Fruit fly (Drosophila melanogaster) whole organism, embryonic: ENCODE measurements around the gene mTerf3.
A peak's percentile ranks its signal among the peaks of the same experiment; 100 is the strongest.

Source experiments
- Blimp-1 ChIP-seq: fragments of 200-800 bp; sonication (Bioruptor generic); optimal IDR thresholded peaks from 3 replicates; lab custom pipeline; 2018; ENCODE audit warnings: missing biosample characterization, missing genetic modification characterization, mild to moderate bottlenecking, moderate library complexity, missing genetic modification reagents
- CG10366 ChIP-seq: fragments of 200-800 bp; sonication (Bioruptor generic); IDR thresholded peaks from 2 replicates; pipeline ENCODE4 v1.3.6; 2022; ENCODE audit warnings: missing biosample characterization, missing genetic modification characterization
- CG10979 ChIP-seq: fragments of 200-800 bp; sonication (Bioruptor generic); optimal IDR thresholded peaks from 2 replicates; lab custom pipeline; 2018; ENCODE audit warnings: missing biosample characterization, mild to moderate bottlenecking, missing genetic modification characterization, moderate library complexity
- CG12391 ChIP-seq: fragments of 200-800 bp; sonication (Bioruptor generic); optimal IDR thresholded peaks from 3 replicates; lab custom pipeline; 2018; ENCODE audit warnings: missing biosample characterization, mild to moderate bottlenecking, missing genetic modification characterization, moderate library complexity
- CG14710 ChIP-seq: fragments of 200-800 bp; sonication (Bioruptor generic); optimal IDR thresholded peaks from 3 replicates; lab custom pipeline; 2019; ENCODE audit warnings: missing biosample characterization, mild to moderate bottlenecking, missing genetic modification characterization, moderate library complexity
- CG16863 ChIP-seq: fragments of 200-800 bp; sonication (Bioruptor generic); optimal IDR thresholded peaks from 3 replicates; lab custom pipeline; 2016; ENCODE audit warnings: missing biosample characterization, missing genetic modification characterization
- CG17912 ChIP-seq: fragments of 200-800 bp; sonication (Bioruptor generic); optimal IDR thresholded peaks from 2 replicates; lab custom pipeline; 2018; ENCODE audit warnings: missing biosample characterization, mild to moderate bottlenecking, missing genetic modification characterization
- CG30020 ChIP-seq: fragments of 200-800 bp; optimal IDR thresholded peaks from 2 replicates; lab custom pipeline; 2019; ENCODE audit warnings: missing biosample characterization, mild to moderate bottlenecking, missing genetic modification characterization, moderate library complexity
- CG32532 ChIP-seq: fragments of 200-800 bp; sonication (Bioruptor generic); IDR thresholded peaks from 2 replicates; pipeline ENCODE4 v1.3.6; 2022; ENCODE audit warnings: missing biosample characterization, missing genetic modification characterization
- CG4282 ChIP-seq: fragments of 200-800 bp; sonication (Bioruptor generic); optimal IDR thresholded peaks from 2 replicates; lab custom pipeline; 2016; ENCODE audit warnings: missing biosample characterization, missing genetic modification characterization
- CG4424 ChIP-seq: fragments of 200-800 bp; sonication (Bioruptor generic); optimal IDR thresholded peaks from 3 replicates; lab custom pipeline; 2016; ENCODE audit warnings: missing biosample characterization, missing genetic modification characterization
- CG7271 ChIP-seq: fragments of 200-800 bp; sonication (Bioruptor generic); optimal IDR thresholded peaks from 2 replicates; lab custom pipeline; 2018; ENCODE audit warnings: missing biosample characterization, mild to moderate bottlenecking, missing genetic modification characterization, moderate library complexity
- CG7556 ChIP-seq: fragments of 200-800 bp; sonication (Bioruptor generic); optimal IDR thresholded peaks from 2 replicates; lab custom pipeline; 2017; ENCODE audit warnings: missing biosample characterization, mild to moderate bottlenecking, missing genetic modification characterization
- CG8359 ChIP-seq: fragments of 200-800 bp; sonication (Bioruptor generic); optimal IDR thresholded peaks from 2 replicates; lab custom pipeline; 2017; ENCODE audit warnings: missing biosample characterization, mild to moderate bottlenecking, missing genetic modification characterization, borderline replicate concordance
- CG8765 ChIP-seq: fragments of 200-800 bp; sonication (Bioruptor generic); IDR thresholded peaks from 2 replicates; pipeline ENCODE4 v1.3.6; 2022; ENCODE audit warnings: missing biosample characterization, missing genetic modification characterization
- CTCF ChIP-seq: fragments of 200-800 bp; sonication (Bioruptor generic); optimal IDR thresholded peaks from 2 replicates; lab custom pipeline; 2017; ENCODE audit warnings: missing biosample characterization, mild to moderate bottlenecking, missing genetic modification characterization, moderate library complexity
- Dfd ChIP-seq, 2 experiments: fragments of >200 bp; optimal IDR thresholded peaks; 2 replicates each; lab custom pipeline; 2017; ENCODE audit warnings: missing biosample characterization in 2 of 2, missing genetic modification characterization in 2 of 2
- Dip3 ChIP-seq: fragments of 200-800 bp; sonication (Bioruptor generic); optimal IDR thresholded peaks from 3 replicates; lab custom pipeline; 2016; ENCODE audit warnings: missing biosample characterization, missing genetic modification characterization
- Ets65A ChIP-seq: fragments of 200-800 bp; sonication (Bioruptor generic); peaks from one replicate; lab custom pipeline; 2016; ENCODE audit warnings: missing biosample characterization, missing genetic modification characterization
- GATAe ChIP-seq: fragments of 200-800 bp; sonication (Bioruptor generic); conservative IDR thresholded peaks from 2 replicates; pipeline ENCODE4 v1.3.6; 2022; ENCODE audit warnings: missing biosample characterization, missing genetic modification characterization
- Hey ChIP-seq: fragments of 200-800 bp; sonication (Bioruptor generic); optimal IDR thresholded peaks from 3 replicates; lab custom pipeline; 2018; ENCODE audit warnings: missing biosample characterization, mild to moderate bottlenecking, missing genetic modification characterization
- Hr39 ChIP-seq: fragments of >200 bp; optimal IDR thresholded peaks from 2 replicates; lab custom pipeline; 2017
- MTF-1 ChIP-seq: fragments of 200-800 bp; sonication (Bioruptor generic); optimal IDR thresholded peaks from 2 replicates; lab custom pipeline; 2018; ENCODE audit warnings: missing biosample characterization, mild to moderate bottlenecking, missing genetic modification characterization, borderline replicate concordance
- NC2β ChIP-seq: fragments of 200-800 bp; sonication (Bioruptor generic); optimal IDR thresholded peaks from 2 replicates; lab custom pipeline; 2016; ENCODE audit warnings: missing biosample characterization, missing genetic modification characterization
- NFAT ChIP-seq: fragments of 200-800 bp; sonication (Bioruptor generic); IDR thresholded peaks from 2 replicates; pipeline ENCODE4 v1.3.6; 2022; ENCODE audit warnings: missing biosample characterization, missing genetic modification characterization
- Neu2 ChIP-seq: fragments of 200-800 bp; sonication (Bioruptor generic); optimal IDR thresholded peaks from 3 replicates; lab custom pipeline; 2016; ENCODE audit warnings: missing biosample characterization, missing genetic modification characterization, borderline replicate concordance
- Nf-YB ChIP-seq: fragments of 200-800 bp; sonication (Bioruptor generic); optimal IDR thresholded peaks from 3 replicates; lab custom pipeline; 2019; ENCODE audit warnings: missing biosample characterization, mild to moderate bottlenecking, missing genetic modification characterization, moderate library complexity
- Nf-YC ChIP-seq: fragments of 200-800 bp; optimal IDR thresholded peaks from 3 replicates; lab custom pipeline; 2019; ENCODE audit warnings: missing biosample characterization, mild to moderate bottlenecking, missing genetic modification characterization, moderate library complexity
- Rfx ChIP-seq: fragments of 200-800 bp; sonication (Bioruptor generic); IDR thresholded peaks from 2 replicates; pipeline ENCODE4 v1.3.6; 2022; ENCODE audit warnings: missing biosample characterization, missing genetic modification characterization
- Rx ChIP-seq: fragments of 200-800 bp; sonication (Bioruptor generic); IDR thresholded peaks from 2 replicates; pipeline ENCODE4 v1.3.6; 2022; ENCODE audit warnings: missing biosample characterization, missing genetic modification characterization
- Trl ChIP-seq, 3 experiments: fragments of >200 bp in 2 of 3; fragments of 200-800 bp in 1 of 3; sonication (Bioruptor generic) in 1 of 3; optimal IDR thresholded peaks; 2 replicates in 1 of 3; 3 replicates in 2 of 3; lab custom pipeline; 2016 to 2017; ENCODE audit warnings: missing biosample characterization in 1 of 3, missing genetic modification characterization in 1 of 3
- bsh ChIP-seq, 2 experiments: fragments of 200-800 bp; sonication (Bioruptor generic); optimal IDR thresholded peaks; 2 replicates each; lab custom pipeline; 2017 to 2018; ENCODE audit warnings: mild to moderate bottlenecking in 2 of 2, missing biosample characterization in 2 of 2, missing genetic modification characterization in 2 of 2, moderate library complexity in 1 of 2
- cato ChIP-seq: fragments of 200-800 bp; sonication (Bioruptor generic); optimal IDR thresholded peaks from 2 replicates; lab custom pipeline; 2016; ENCODE audit warnings: missing biosample characterization, missing genetic modification characterization, borderline replicate concordance
- cg ChIP-seq: fragments of 200-800 bp; sonication (Bioruptor generic); optimal IDR thresholded peaks from 3 replicates; lab custom pipeline; 2019; ENCODE audit warnings: missing biosample characterization, mild to moderate bottlenecking, missing genetic modification characterization, moderate library complexity
- corto ChIP-seq: fragments of 200-800 bp; sonication (Bioruptor generic); optimal IDR thresholded peaks from 2 replicates; lab custom pipeline; 2016; ENCODE audit warnings: missing biosample characterization, mild to moderate bottlenecking, missing genetic modification characterization, moderate library complexity
- dati ChIP-seq: fragments of 200-800 bp; sonication (Bioruptor generic); IDR thresholded peaks from 2 replicates; pipeline ENCODE4 v1.3.6; 2022; ENCODE audit warnings: missing biosample characterization, missing genetic modification characterization
- dmrt99B ChIP-seq: fragments of 200-800 bp; sonication (Bioruptor generic); optimal IDR thresholded peaks from 2 replicates; lab custom pipeline; 2018; ENCODE audit warnings: missing biosample characterization, mild to moderate bottlenecking, missing genetic modification characterization, moderate library complexity
- fd96Cb ChIP-seq: fragments of 200-800 bp; sonication (Bioruptor generic); optimal IDR thresholded peaks from 2 replicates; lab custom pipeline; 2018; ENCODE audit warnings: missing biosample characterization, mild to moderate bottlenecking, missing genetic modification characterization, moderate library complexity
- gem ChIP-seq: fragments of 200-800 bp; sonication (Bioruptor generic); optimal IDR thresholded peaks from 2 replicates; lab custom pipeline; 2019; ENCODE audit warnings: missing biosample characterization, mild to moderate bottlenecking, missing genetic modification characterization, moderate library complexity
- grn ChIP-seq: fragments of 200-800 bp; sonication (Bioruptor generic); optimal IDR thresholded peaks from 3 replicates; lab custom pipeline; 2017; ENCODE audit warnings: missing biosample characterization, missing genetic modification characterization
- lab ChIP-seq: fragments of 200-800 bp; sonication (Bioruptor generic); optimal IDR thresholded peaks from 3 replicates; lab custom pipeline; 2017; ENCODE audit warnings: missing biosample characterization, missing genetic modification characterization, mild to moderate bottlenecking, moderate library complexity, missing genetic modification reagents
- lola ChIP-seq, 3 experiments: fragments of >200 bp in 2 of 3; fragments of 200-800 bp in 1 of 3; sonication (Bioruptor generic) in 1 of 3; optimal IDR thresholded peaks; 2 replicates each; lab custom pipeline; 2017 to 2019; ENCODE audit warnings: missing biosample characterization in 3 of 3, missing genetic modification characterization in 3 of 3, mild to moderate bottlenecking in 1 of 3, moderate library complexity in 1 of 3
- mld ChIP-seq: fragments of 200-800 bp; sonication (Bioruptor generic); IDR thresholded peaks from 3 replicates; pipeline ENCODE4 v1.3.6; 2022; ENCODE audit warnings: missing biosample characterization, missing genetic modification characterization; ENCODE audit not compliant: partially characterized antibody
- nau ChIP-seq: fragments of 200-800 bp; sonication (Bioruptor generic); optimal IDR thresholded peaks from 3 replicates; lab custom pipeline; 2017; ENCODE audit warnings: missing biosample characterization, mild to moderate bottlenecking, missing genetic modification characterization, missing genetic modification reagents
- nerfin-2 ChIP-seq: fragments of 200-800 bp; sonication (Bioruptor generic); IDR thresholded peaks from 2 replicates; pipeline ENCODE4 v1.3.6; 2022; ENCODE audit warnings: missing biosample characterization, missing genetic modification characterization; ENCODE audit not compliant: partially characterized antibody
- pnt ChIP-seq: fragments of 200-800 bp; sonication (Bioruptor generic); optimal IDR thresholded peaks from 3 replicates; lab custom pipeline; 2016; ENCODE audit warnings: missing biosample characterization, missing genetic modification characterization
- ro ChIP-seq: fragments of 200-800 bp; sonication (Bioruptor generic); IDR thresholded peaks from 2 replicates; pipeline ENCODE4 v1.3.6; 2022; ENCODE audit warnings: missing biosample characterization, missing genetic modification characterization
- salm ChIP-seq: fragments of 200-800 bp; sonication (Bioruptor generic); optimal IDR thresholded peaks from 2 replicates; lab custom pipeline; 2018; ENCODE audit warnings: missing biosample characterization, mild to moderate bottlenecking, missing genetic modification characterization
- seq ChIP-seq: fragments of 200-800 bp; sonication (Bioruptor generic); IDR thresholded peaks from 2 replicates; pipeline ENCODE4 v1.3.6; 2022; ENCODE audit warnings: missing biosample characterization, missing genetic modification characterization
- twi ChIP-seq: fragments of 200-800 bp; optimal IDR thresholded peaks from 2 replicates; lab custom pipeline; 2019; ENCODE audit warnings: missing biosample characterization, mild to moderate bottlenecking, missing genetic modification characterization, moderate library complexity
- wor ChIP-seq: fragments of 200-800 bp; sonication (Bioruptor generic); IDR thresholded peaks from 2 replicates; pipeline ENCODE4 v1.3.6; 2022; ENCODE audit warnings: missing biosample characterization, missing genetic modification characterization

mTerf3 gene

dm6 chr3L:20551862-20552261 is 31.3 kb upstream of the mTerf3 start (continued):
- TF ChIP-seq nau (GFP tag; lab: Kevin White, UChicago) (no peak), CG14710 (tag; lab: Kevin White, UChicago) (peak; percentile 3), cato (GFP tag; lab: Kevin White, UChicago) (no peak), dmrt99B (tag; lab: Kevin White, UChicago) (no peak), gem (tag; lab: Kevin White, UChicago) (peak; percentile 44), CG32532 (no peak), Nf-YC (tag; lab: Kevin White, UChicago) (no peak), CG8765 (no peak), Trl (optimal IDR thresholded peaks at IDR 0.05; lab: Kevin White, UChicago) (no peak), Trl (GFP tag; optimal IDR thresholded peaks at IDR 0.05; lab: Kevin White, UChicago) (peak; percentile 25), fd96Cb (tag; lab: Kevin White, UChicago) (peak; percentile 25), CG4424 (GFP tag; lab: Kevin White, UChicago) (peak; percentile 19), Rx (GFP tag; lab: Robert Waterston, UW) (no peak), Dfd (GFP tag; optimal IDR thresholded peaks at IDR 0.05; lab: Kevin White, UChicago) (no peak), CG12391 (peak; percentile 2), MTF-1 (GFP tag; lab: Kevin White, UChicago) (no peak), Ets65A (GFP tag; lab: Kevin White, UChicago) (peak; percentile 95), Nf-YB (GFP tag; lab: Kevin White, UChicago) (no peak), Neu2 (GFP tag; lab: Kevin White, UChicago) (no peak), CG10366 (GFP tag; lab: Robert Waterston, UW) (no peak), salm (no peak), cg (GFP tag; lab: Kevin White, UChicago) (no peak), CTCF (GFP tag; lab: Kevin White, UChicago) (no peak), CG4282 (no peak), NC2β (no peak), CG10979 (tag; lab: Kevin White, UChicago) (peak; percentile 39), Hey (no peak), mld (GFP tag; lab: Robert Waterston, UW) (no peak), CG7271 (tag; lab: Kevin White, UChicago) (no peak), CG17912 (no peak), NFAT (no peak), Hr39 (lab: Kevin White, UChicago) (no peak), grn (GFP tag; lab: Kevin White, UChicago) (peak; percentile 77), wor (GFP tag; lab: Robert Waterston, UW) (no peak), CG16863 (GFP tag; lab: Kevin White, UChicago) (no peak), dati (GFP tag; lab: Robert Waterston, UW) (no peak), lola (GFP tag; optimal IDR thresholded peaks at IDR 0.05; lab: Kevin White, UChicago) (peak in 1 of 3 experiments; percentile 10), Rfx (GFP tag; lab: Robert Waterston, UW) (no peak), pnt (GFP tag; lab: Kevin White, UChicago) (no peak), CG8359 (GFP tag; lab: Kevin White, UChicago) (no peak), Blimp-1 (peak; percentile 56), seq (GFP tag; lab: Robert Waterston, UW) (no peak), GATAe (GFP tag; lab: Robert Waterston, UW) (no peak), corto (GFP tag; lab: Kevin White, UChicago) (no peak), lab (GFP tag; lab: Kevin White, UChicago) (no peak), nerfin-2 (GFP tag; lab: Robert Waterston, UW) (no peak), CG30020 (no peak), CG7556 (GFP tag; lab: Kevin White, UChicago) (no peak), twi (tag; lab: Kevin White, UChicago) (no peak), bsh (GFP tag; optimal IDR thresholded peaks at IDR 0.05; lab: Kevin White, UChicago) (peak; percentile 33 to 57), ro (GFP tag; lab: Robert Waterston, UW) (no peak), Dip3 (no peak)
